Fruit fly (Drosophila melanogaster): Measurements from ENCODE around the gene Hs3st-B.
A peak's percentile ranks its signal among the peaks of the same experiment; 100 is the strongest.

Hs3st-B gene

DNA sequence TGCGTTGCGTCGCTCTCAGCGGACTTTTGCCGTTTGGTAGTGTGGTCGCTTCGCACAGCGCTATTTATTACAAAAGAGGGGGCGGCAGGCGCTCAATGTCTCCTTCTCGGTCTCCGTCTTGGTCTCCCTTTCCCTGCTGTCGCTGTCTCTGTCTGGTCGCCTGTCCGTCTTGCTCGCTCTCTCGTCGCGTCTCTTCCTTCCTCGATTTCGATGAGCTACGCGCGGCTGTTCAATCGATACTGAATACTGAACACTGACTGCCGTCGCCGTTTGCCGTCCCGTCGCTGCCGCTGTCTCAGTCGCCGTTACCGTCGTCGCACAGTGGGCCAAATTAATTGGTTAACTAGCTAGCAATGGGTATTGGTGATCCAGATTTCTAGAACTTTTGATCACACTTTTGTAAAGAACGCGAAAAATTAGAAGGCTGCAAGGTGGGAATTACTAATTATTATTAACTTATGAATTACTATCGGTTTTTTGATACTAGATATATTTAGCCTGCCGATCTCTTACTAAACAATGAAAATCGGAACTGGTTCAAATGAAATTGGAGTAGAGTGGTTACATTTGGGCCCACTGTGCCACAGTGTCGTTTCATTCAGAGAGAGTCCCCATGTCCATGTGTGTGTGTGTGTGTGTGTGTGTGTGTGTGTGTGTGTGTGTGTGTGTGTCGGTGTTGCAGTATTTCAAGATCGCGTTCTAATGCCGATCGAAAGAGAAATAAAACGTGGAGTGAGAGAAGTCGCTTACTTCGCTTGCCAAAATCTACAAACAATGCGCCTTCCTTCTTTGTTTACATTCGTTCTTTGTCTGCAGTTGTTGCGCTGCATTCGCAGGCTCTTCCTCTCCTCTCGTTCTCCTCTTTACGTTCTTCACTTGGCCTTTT lies 49.7 kb downstream of the Hs3st-B start, which contains the start of gene CG8034 (continued):
- TF ChIP-seq CG9609 (GFP tag; optimal IDR thresholded peaks at IDR 0.05) (peak; percentile 95), CG12155 (GFP tag; optimal IDR thresholded peaks at IDR 0.05) (peak; percentile 94), grn (GFP tag; optimal IDR thresholded peaks at IDR 0.05) (peak; percentile 62), sug (tag; optimal IDR thresholded peaks at IDR 0.05) (peak; percentile 96), gem (tag; optimal IDR thresholded peaks at IDR 0.05) (peak; percentile 99), CG8944 (GFP tag; optimal IDR thresholded peaks at IDR 0.05) (peak; percentile 91), Max (GFP tag; optimal IDR thresholded peaks at IDR 0.05) (peak; percentile 93), prd (optimal IDR thresholded peaks at IDR 0.05) (no peak), prd (GFP tag; IDR thresholded peaks at IDR 0.05) (peak; percentile 97), kah (GFP tag; optimal IDR thresholded peaks at IDR 0.05) (peak; percentile 93), Dip3 (GFP tag; optimal IDR thresholded peaks at IDR 0.05) (peak; percentile 95), pb (GFP tag; optimal IDR thresholded peaks at IDR 0.05) (peak; percentile 91), ftz-f1 (GFP tag; optimal IDR thresholded peaks at IDR 0.05) (peak; percentile 79), Adf1 (GFP tag; IDR thresholded peaks at IDR 0.05) (peak; percentile 96), CG2199 (GFP tag; IDR thresholded peaks at IDR 0.05) (0 out of 3 replicates have a peak, but pooled peaks have one; percentile 61), CG16863 (GFP tag; optimal IDR thresholded peaks at IDR 0.05) (peak; percentile 96), H15 (GFP tag; IDR thresholded peaks at IDR 0.05) (peak; percentile 90), CG11504 (tag; optimal IDR thresholded peaks at IDR 0.05) (peak; percentile 97), lov (optimal IDR thresholded peaks at IDR 0.05) (no peak), lov (GFP tag; IDR thresholded peaks at IDR 0.05) (peak; percentile 83; the same call in 2 of the 3 replicates), Sry-δ (GFP tag; optimal IDR thresholded peaks at IDR 0.05) (peak; percentile 57), lab (GFP tag; optimal IDR thresholded peaks at IDR 0.05) (peak; percentile 98), tgo (GFP tag; IDR thresholded peaks at IDR 0.05) (peak; percentile 95), Antp (GFP tag; optimal IDR thresholded peaks at IDR 0.05) (peak; percentile 94), CG11723 (GFP tag; optimal IDR thresholded peaks at IDR 0.05) (peak; percentile 96), amos (GFP tag; IDR thresholded peaks at IDR 0.05; ENCODE audit: partially characterized antibody) (peak; percentile 46; the same call in 1 of the 2 replicates), Dad (GFP tag; optimal IDR thresholded peaks at IDR 0.05) (peak; percentile 93), CG14710 (tag; optimal IDR thresholded peaks at IDR 0.05) (peak; percentile 96), NC2β (GFP tag; optimal IDR thresholded peaks at IDR 0.05) (peak; percentile 93), fd64A (GFP tag; optimal IDR thresholded peaks at IDR 0.05) (peak; percentile 88), CG15269 (tag; optimal IDR thresholded peaks at IDR 0.05) (peak; percentile 98), B-H2 (GFP tag; optimal IDR thresholded peaks at IDR 0.05) (peak; percentile 96), Med (GFP tag) (peak; percentile 99), CG15073 (GFP tag; optimal IDR thresholded peaks at IDR 0.05) (peak; percentile 55), Fer3 (tag; optimal IDR thresholded peaks at IDR 0.05) (peak; percentile 96), Neu2 (GFP tag; optimal IDR thresholded peaks at IDR 0.05; ENCODE audit: borderline replicate concordance) (peak; percentile 69), CG1603 (tag; optimal IDR thresholded peaks at IDR 0.05) (peak; percentile 89), CG15696 (tag; optimal IDR thresholded peaks at IDR 0.05) (peak; percentile 96), ci (GFP tag; IDR thresholded peaks at IDR 0.05) (peak; percentile 90), CG18599 (GFP tag; optimal IDR thresholded peaks at IDR 0.05) (peak; percentile 98), chinmo (GFP tag; IDR thresholded peaks at IDR 0.05; ENCODE audit: partially characterized antibody) (peak; percentile 75; the same call in 3 of the 4 replicates), cwo (GFP tag; optimal IDR thresholded peaks at IDR 0.05) (peak; percentile 96), rib (GFP tag; IDR thresholded peaks at IDR 0.05) (peak; percentile 89), CG2120 (GFP tag; optimal IDR thresholded peaks at IDR 0.05) (peak; percentile 98), Bteb2 (GFP tag; optimal IDR thresholded peaks at IDR 0.05) (peak; percentile 95), Dek (tag; optimal IDR thresholded peaks at IDR 0.05) (peak; percentile 97), CG33213 (GFP tag; optimal IDR thresholded peaks at IDR 0.05) (peak; percentile 93), exex (tag; optimal IDR thresholded peaks at IDR 0.05) (peak; percentile 89), HmgD (GFP tag; optimal IDR thresholded peaks at IDR 0.05) (peak; percentile 90)
